Worm (Caenorhabditis elegans) whole organism, L1 larva: ENCODE measurements around the gene str-3.

ENCODE experiments used
- snpc-4 ChIP-seq: fragments of 150-350 bp; optimal IDR thresholded peaks from 2 replicates; lab custom pipeline; 2014; ENCODE audit warnings: missing biosample characterization, missing genetic modification characterization
- unc-62 ChIP-seq: fragments of 150-350 bp; optimal IDR thresholded peaks from 2 replicates; lab custom pipeline; 2014; ENCODE audit warnings: missing biosample characterization, missing genetic modification reagents, missing genetic modification characterization
- zag-1 ChIP-seq: fragments of 150-350 bp; optimal IDR thresholded peaks from 2 replicates; lab custom pipeline; 2014; ENCODE audit warnings: missing biosample characterization, missing genetic modification characterization
- ztf-11 ChIP-seq, 2 experiments: sonication (generic microtip); optimal IDR thresholded peaks; 2 replicates each; lab custom pipeline; 2016 to 2017; ENCODE audit warnings: missing genetic modification characterization in 2 of 2, missing biosample characterization in 1 of 2, missing compliant biosample characterization in 1 of 2

DNA sequence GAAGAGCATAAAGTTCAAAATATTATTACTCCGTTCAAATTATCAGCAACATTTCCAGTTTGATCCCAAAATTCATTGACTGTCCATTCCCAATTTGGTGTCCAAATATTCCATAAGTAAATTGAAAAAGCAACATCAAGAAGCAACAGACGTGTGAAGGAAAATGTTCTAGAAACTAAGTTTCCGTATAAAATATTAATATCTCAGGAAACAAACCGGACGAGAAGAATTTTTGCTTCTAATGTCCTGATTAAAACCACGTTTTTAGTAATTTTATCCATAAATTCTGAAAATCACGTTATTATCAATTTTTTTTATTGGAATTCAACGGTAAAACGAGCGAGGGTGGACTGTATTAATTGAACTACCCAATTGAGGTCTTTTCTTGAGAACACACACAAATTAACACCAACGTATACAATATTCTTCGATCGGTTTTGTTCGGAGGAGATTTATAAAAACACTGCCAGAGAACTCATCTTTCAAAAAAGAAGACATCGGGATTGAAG, 46.8 kb upstream of the str-3 start, which contains the start of gene pigq-1:
- TF ChIP-seq snpc-4 = no peak
- TF ChIP-seq ztf-11 (tag; optimal IDR thresholded peaks at IDR 0.05; lab: Kevin White, UChicago) = no peak
- no peak for TF ChIP-seq unc-62 (GFP tag; lab: Kevin White, UChicago)
- TF ChIP-seq zag-1 (tag; lab: Kevin White, UChicago) = no peak
